Fruit fly (Drosophila melanogaster): ENCODE results near the gene mRpS26.

The mRpS26 gene

dm6 chr3L:18106021-18106944, at the start of gene mRpS26, which contains the start of gene CG13698:
Gene mRpS26 (plus strand): TSS chr3L:18106579.
Gene CG13698 (minus strand): TSS chr3L:18106149.
- peak; percentile 67 for TF ChIP-seq CG6808 (GFP tag; optimal IDR thresholded peaks at IDR 0.05)
- no peak for TF ChIP-seq CG6276 (GFP tag; optimal IDR thresholded peaks at IDR 0.05)
- TF ChIP-seq lz (GFP tag; optimal IDR thresholded peaks at IDR 0.05): peak; percentile 69
- peak; percentile 52; the same call in 2 of the 3 replicates for TF ChIP-seq eg (GFP tag; IDR thresholded peaks at IDR 0.05)
- peak; percentile 74 for TF ChIP-seq acj6 (GFP tag; optimal IDR thresholded peaks at IDR 0.05)
- TF ChIP-seq Hr4 (GFP tag; optimal IDR thresholded peaks at IDR 0.05): peak; percentile 65
- peak; percentile 42 for TF ChIP-seq cyc (GFP tag; optimal IDR thresholded peaks at IDR 0.05)
- no peak for TF ChIP-seq spab (GFP tag; optimal IDR thresholded peaks at IDR 0.05)
- TF ChIP-seq Ets96B (tag; optimal IDR thresholded peaks at IDR 0.05): peak; percentile 64
- TF ChIP-seq CG8632 (GFP tag; optimal IDR thresholded peaks at IDR 0.05): peak; percentile 50
- TF ChIP-seq CG7368 (GFP tag; optimal IDR thresholded peaks at IDR 0.05): peak; percentile 39
- TF ChIP-seq CG10631 (GFP tag; optimal IDR thresholded peaks at IDR 0.05): peak; percentile 75
- peak; percentile 34 for TF ChIP-seq Sox14 (GFP tag; optimal IDR thresholded peaks at IDR 0.05)
- TF ChIP-seq Hr38 (GFP tag; optimal IDR thresholded peaks at IDR 0.05): no peak
- peak; percentile 74 for TF ChIP-seq esn (GFP tag; optimal IDR thresholded peaks at IDR 0.05)
- peak; percentile 75 for TF ChIP-seq CG32006 (GFP tag; optimal IDR thresholded peaks at IDR 0.05)
- TF ChIP-seq fkh (GFP tag; optimal IDR thresholded peaks at IDR 0.05): peak; percentile 50
- peak; percentile 55 for TF ChIP-seq dac (GFP tag; optimal IDR thresholded peaks at IDR 0.05)
- TF ChIP-seq CG8319 (GFP tag; optimal IDR thresholded peaks at IDR 0.05): peak; percentile 38
- TF ChIP-seq pdm3 (GFP tag; optimal IDR thresholded peaks at IDR 0.05): peak; percentile 66
- TF ChIP-seq CG34406 (GFP tag; optimal IDR thresholded peaks at IDR 0.05): peak; percentile 76
- TF ChIP-seq CG6163 (GFP tag; IDR thresholded peaks at IDR 0.05): peak; percentile 18; the same call in 2 of the 3 replicates
- peak; percentile 55 for TF ChIP-seq Hr39 (GFP tag; optimal IDR thresholded peaks at IDR 0.05)
- TF ChIP-seq CG31627 (GFP tag; optimal IDR thresholded peaks at IDR 0.05): peak; percentile 62
- no peak for TF ChIP-seq CG16779 (tag; optimal IDR thresholded peaks at IDR 0.05)
- no peak for TF ChIP-seq CG15336 (GFP tag; IDR thresholded peaks at IDR 0.05)
- peak; percentile 40 for TF ChIP-seq Blimp-1 (GFP tag; optimal IDR thresholded peaks at IDR 0.05)
- TF ChIP-seq CG11902 (GFP tag; optimal IDR thresholded peaks at IDR 0.05): peak; percentile 46
- peak; percentile 41; the same call in 1 of the 2 replicates for TF ChIP-seq CG11294 (GFP tag; IDR thresholded peaks at IDR 0.05)
- TF ChIP-seq CG6854 (GFP tag; optimal IDR thresholded peaks at IDR 0.05): peak; percentile 3
- peak; percentile 65 for TF ChIP-seq CG10669 (GFP tag; optimal IDR thresholded peaks at IDR 0.05)
- peak; percentile 31 for TF ChIP-seq CG11762 (GFP tag; optimal IDR thresholded peaks at IDR 0.05; ENCODE audit: insufficient read depth)
- TF ChIP-seq dsx (GFP tag; optimal IDR thresholded peaks at IDR 0.05; ENCODE audit: poor library complexity, severe bottlenecking): peak; percentile 96
- TF ChIP-seq salr (GFP tag; optimal IDR thresholded peaks at IDR 0.05): peak in 1 of 2 experiments; percentile 17
- TF ChIP-seq CG1621 (tag; optimal IDR thresholded peaks at IDR 0.05): no peak
- TF ChIP-seq fd85E (GFP tag; optimal IDR thresholded peaks at IDR 0.05): no peak
- peak; percentile 58 for TF ChIP-seq Sox15 (GFP tag; optimal IDR thresholded peaks at IDR 0.05)
- peak; percentile 67 for TF ChIP-seq achi (GFP tag; optimal IDR thresholded peaks at IDR 0.05)
- peak; percentile 78 for TF ChIP-seq OdsH (GFP tag; optimal IDR thresholded peaks at IDR 0.05)
- peak; percentile 88 for TF ChIP-seq Eip78C (GFP tag)
- peak; percentile 46 for TF ChIP-seq CG3919 (GFP tag; optimal IDR thresholded peaks at IDR 0.05)
- TF ChIP-seq net (GFP tag; optimal IDR thresholded peaks at IDR 0.05): peak; percentile 1
- TF ChIP-seq Gug (GFP tag; IDR thresholded peaks at IDR 0.05): peak; percentile 49; the same call in 1 of the 2 replicates
- peak; percentile 55 for TF ChIP-seq topi (GFP tag; optimal IDR thresholded peaks at IDR 0.05)
- peak; percentile 25 for TF ChIP-seq Ets21C (GFP tag; optimal IDR thresholded peaks at IDR 0.05)
- TF ChIP-seq ss (GFP tag; optimal IDR thresholded peaks at IDR 0.05): peak in 1 of 2 experiments; percentile 37
- peak; percentile 59 for TF ChIP-seq Smox (GFP tag; optimal IDR thresholded peaks at IDR 0.05)
- no peak for TF ChIP-seq CG4318 (GFP tag; optimal IDR thresholded peaks at IDR 0.05)
- peak; percentile 49 for TF ChIP-seq CG6792 (GFP tag; optimal IDR thresholded peaks at IDR 0.05)

All from whole organism, prepupa.